Worm (Caenorhabditis elegans): ENCODE data around the gene srz-1.
A peak's percentile ranks its signal among the peaks of the same experiment; 100 is the strongest.

The srz-1 gene

ce11 chrV:16713797-16714196 is 38.1 kb downstream of the srz-1 start:
- TF ChIP-seq nhr-25 (tag; optimal IDR thresholded peaks at IDR 0.05) (no peak), ztf-1 (GFP tag; conservative IDR thresholded peaks at IDR 0.05) (no peak), nhr-77 (tag; optimal IDR thresholded peaks at IDR 0.05) (no peak), lin-13 (GFP tag; optimal IDR thresholded peaks at IDR 0.05) (no peak), unc-62 (GFP tag; optimal IDR thresholded peaks at IDR 0.05) (no peak), nhr-23 (tag; optimal IDR thresholded peaks at IDR 0.05) (no peak), peb-1 (tag; optimal IDR thresholded peaks at IDR 0.05) (no peak), nhr-129 (tag; optimal IDR thresholded peaks at IDR 0.05) (no peak), nhr-6 (tag; optimal IDR thresholded peaks at IDR 0.05) (no peak), skn-1 (tag; optimal IDR thresholded peaks at IDR 0.05) (no peak), lsy-2 (tag; optimal IDR thresholded peaks at IDR 0.05) (no peak), nhr-12 (tag; optimal IDR thresholded peaks at IDR 0.05) (no peak), aly-2 (tag; optimal IDR thresholded peaks at IDR 0.05) (no peak), sma-3 (GFP tag; optimal IDR thresholded peaks at IDR 0.05) (no peak), F13H6.1 (tag; optimal IDR thresholded peaks at IDR 0.05) (no peak), gmeb-1 (tag; optimal IDR thresholded peaks at IDR 0.05) (no peak)

ce11 chrV:16716574-16716973 is 40.9 kb downstream of the srz-1 start, which contains the start of gene srh-137:
TSS of gene srh-137 (minus strand) at chrV:16716674.
- TF ChIP-seq C34F6.9 (tag; optimal IDR thresholded peaks at IDR 0.05) = no peak
- no peak for TF ChIP-seq lsy-2 (tag; optimal IDR thresholded peaks at IDR 0.05)
- no peak for TF ChIP-seq mdl-1 (tag; optimal IDR thresholded peaks at IDR 0.05)
- TF ChIP-seq nhr-11 (tag; optimal IDR thresholded peaks at IDR 0.05) = no peak
- no peak for TF ChIP-seq ztf-4 (tag; optimal IDR thresholded peaks at IDR 0.05)
- TF ChIP-seq ZK546.5 (tag; optimal IDR thresholded peaks at IDR 0.05) = no peak
- TF ChIP-seq ztf-1 (GFP tag; conservative IDR thresholded peaks at IDR 0.05) = no peak
- no peak for TF ChIP-seq nhr-6 (tag; optimal IDR thresholded peaks at IDR 0.05)
- TF ChIP-seq sma-3 (GFP tag; optimal IDR thresholded peaks at IDR 0.05) = no peak
- no peak for TF ChIP-seq elt-3 (tag; optimal IDR thresholded peaks at IDR 0.05)
- no peak for TF ChIP-seq nhr-77 (tag; optimal IDR thresholded peaks at IDR 0.05)
- TF ChIP-seq elt-1 (tag; optimal IDR thresholded peaks at IDR 0.05) = no peak
- TF ChIP-seq nhr-10 (tag; optimal IDR thresholded peaks at IDR 0.05) = no peak
- TF ChIP-seq snpc-4 (tag; optimal IDR thresholded peaks at IDR 0.05) = no peak
- TF ChIP-seq lin-11 (tag; optimal IDR thresholded peaks at IDR 0.05) = no peak
- TF ChIP-seq mbf-1 (tag; optimal IDR thresholded peaks at IDR 0.05) = no peak
- TF ChIP-seq lin-39 (tag; optimal IDR thresholded peaks at IDR 0.05) = no peak
- TF ChIP-seq unc-62 (GFP tag; optimal IDR thresholded peaks at IDR 0.05) = no peak
- no peak for TF ChIP-seq ceh-82 (tag; optimal IDR thresholded peaks at IDR 0.05)

ce11 chrV:16723744-16724143 is 48.1 kb downstream of the srz-1 start, which contains the start of gene nhr-112:
TSS of gene nhr-112 (minus strand) at chrV:16723844.
- TF ChIP-seq lin-39 (tag; optimal IDR thresholded peaks at IDR 0.05) (no peak), crh-2 (tag; optimal IDR thresholded peaks at IDR 0.05) (no peak), zag-1 (tag; optimal IDR thresholded peaks at IDR 0.05) (no peak), nhr-237 (tag; optimal IDR thresholded peaks at IDR 0.05) (no peak), ztf-4 (tag; optimal IDR thresholded peaks at IDR 0.05) (no peak), lin-13 (GFP tag; optimal IDR thresholded peaks at IDR 0.05) (no peak), unc-39 (tag; optimal IDR thresholded peaks at IDR 0.05) (no peak), dmd-4 (tag; optimal IDR thresholded peaks at IDR 0.05) (no peak), nhr-23 (tag; optimal IDR thresholded peaks at IDR 0.05) (no peak)

ce11 chrV:16724574-16724973 is 48.9 kb downstream of the srz-1 start:
- TF ChIP-seq nhr-11 (tag; optimal IDR thresholded peaks at IDR 0.05) = no peak
- peak; percentile 42 for TF ChIP-seq nhr-129 (tag; optimal IDR thresholded peaks at IDR 0.05)
- TF ChIP-seq ceh-82 (tag; optimal IDR thresholded peaks at IDR 0.05) = no peak
- TF ChIP-seq dmd-4 (tag; optimal IDR thresholded peaks at IDR 0.05) = no peak
- no peak for TF ChIP-seq sem-4 (tag; optimal IDR thresholded peaks at IDR 0.05)
- TF ChIP-seq alr-1 (tag; optimal IDR thresholded peaks at IDR 0.05) = no peak
- no peak for TF ChIP-seq peb-1 (tag; optimal IDR thresholded peaks at IDR 0.05)
- no peak for TF ChIP-seq R02D3.7 (tag; optimal IDR thresholded peaks at IDR 0.05)
- TF ChIP-seq zag-1 (tag; optimal IDR thresholded peaks at IDR 0.05) = no peak
- no peak for TF ChIP-seq unc-62 (GFP tag; optimal IDR thresholded peaks at IDR 0.05)
- no peak for TF ChIP-seq unc-39 (tag; optimal IDR thresholded peaks at IDR 0.05)
- TF ChIP-seq Y55F3AM.14 (GFP tag; optimal IDR thresholded peaks at IDR 0.05) = no peak
- no peak for TF ChIP-seq sma-3 (GFP tag; optimal IDR thresholded peaks at IDR 0.05)
- no peak for TF ChIP-seq crh-2 (tag; optimal IDR thresholded peaks at IDR 0.05)
- TF ChIP-seq blmp-1 (tag; optimal IDR thresholded peaks at IDR 0.05; ENCODE audit: insufficient read depth) = no peak
- no peak for TF ChIP-seq nhr-21 (tag; optimal IDR thresholded peaks at IDR 0.05)
- no peak for TF ChIP-seq mab-5 (tag; optimal IDR thresholded peaks at IDR 0.05)
- no peak for TF ChIP-seq lin-13 (GFP tag; optimal IDR thresholded peaks at IDR 0.05)
- TF ChIP-seq mbf-1 (tag; optimal IDR thresholded peaks at IDR 0.05) = no peak
- no peak for TF ChIP-seq nhr-237 (tag; optimal IDR thresholded peaks at IDR 0.05)
- no peak for TF ChIP-seq ztf-11 (tag; optimal IDR thresholded peaks at IDR 0.05)
- no peak for TF ChIP-seq nhr-12 (tag; optimal IDR thresholded peaks at IDR 0.05)
- TF ChIP-seq fos-1 (tag; optimal IDR thresholded peaks at IDR 0.05) = peak; percentile 41
- TF ChIP-seq sma-9 (GFP tag; optimal IDR thresholded peaks at IDR 0.05) = peak; percentile 75
- TF ChIP-seq sma-9 (tag; optimal IDR thresholded peaks at IDR 0.05) = no peak
